Fruit fly (Drosophila melanogaster): ENCODE data around the gene CG32603.

Gene CG32603

DNA sequence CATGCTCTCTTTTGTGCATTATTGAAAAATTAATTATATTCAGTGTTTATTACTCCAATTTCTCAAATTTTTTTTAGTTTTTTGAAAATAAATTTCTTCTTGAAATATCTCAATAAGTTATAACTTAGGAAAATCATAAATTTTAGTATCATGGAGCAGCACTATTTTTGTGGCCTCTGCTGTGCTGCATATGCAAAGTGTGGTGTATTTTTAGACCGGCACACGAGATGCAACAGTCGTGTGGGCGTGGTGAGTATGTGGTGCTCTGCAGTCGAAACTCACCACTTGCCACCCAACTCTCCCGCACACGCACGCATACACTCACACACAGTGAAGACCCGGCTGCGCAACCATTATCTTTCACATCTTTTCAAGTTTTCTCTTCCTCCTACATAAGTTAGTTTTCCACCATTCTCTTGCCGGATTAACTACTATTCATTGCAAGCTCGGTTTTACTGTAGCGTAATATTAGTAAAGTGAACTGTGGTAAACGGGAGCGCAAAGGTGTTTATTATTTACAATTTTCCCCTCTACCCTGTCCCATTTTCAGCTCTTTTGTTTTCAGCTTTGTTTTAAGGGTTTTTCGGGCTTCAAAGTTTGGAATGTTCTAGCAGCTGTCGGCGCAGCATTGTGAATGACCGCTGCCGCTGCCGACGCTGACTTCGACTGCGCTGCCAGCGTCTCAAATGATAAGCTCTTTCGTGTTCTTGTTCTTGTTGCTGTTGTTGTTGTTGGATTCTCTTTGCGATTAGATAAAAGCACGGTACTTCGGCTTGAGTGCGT is 24.3 kb downstream of the CG32603 start (continued):
- TF ChIP-seq CG11093 (GFP tag; IDR thresholded peaks at IDR 0.05): no peak; the same call in 2 of the 3 replicates

DNA sequence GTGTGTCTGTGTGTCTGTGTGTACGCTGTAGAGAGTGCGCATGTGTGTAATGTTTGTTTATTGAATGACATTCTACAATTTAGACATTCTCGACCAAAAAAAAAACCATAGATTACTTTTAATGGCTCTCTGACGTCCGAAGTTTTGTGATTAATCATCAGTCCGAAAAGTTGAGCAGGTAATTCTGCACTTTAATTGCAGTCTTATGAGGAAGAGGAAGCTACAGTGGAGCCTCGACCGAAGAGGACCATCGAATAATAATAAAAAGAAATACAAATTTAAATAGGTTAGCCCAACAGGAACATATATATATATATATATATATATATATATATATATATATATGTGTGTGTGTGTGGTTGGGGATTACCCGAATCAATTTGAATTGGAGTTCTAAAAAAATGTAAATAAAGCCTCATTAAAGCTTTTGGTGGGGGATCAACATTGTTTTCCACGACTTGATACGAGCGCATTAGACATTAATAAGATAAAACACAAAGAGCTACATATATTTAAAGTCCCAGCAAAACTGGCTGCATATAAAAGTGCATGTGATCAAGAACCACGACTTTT is 24.9 kb downstream of the CG32603 start:
- TF ChIP-seq sqz (GFP tag; optimal IDR thresholded peaks at IDR 0.05) (peak; percentile 68), CG3281 (GFP tag; optimal IDR thresholded peaks at IDR 0.05) (peak; percentile 6), HLH3B (GFP tag; IDR thresholded peaks at IDR 0.05) (no peak), Meics (GFP tag; optimal IDR thresholded peaks at IDR 0.05) (no peak), Camta (GFP tag; optimal IDR thresholded peaks at IDR 0.05) (no peak), CG11456 (GFP tag; IDR thresholded peaks at IDR 0.05) (no peak), zfh1 (GFP tag; IDR thresholded peaks at IDR 0.05) (no peak), CG6813 (GFP tag; optimal IDR thresholded peaks at IDR 0.05) (no peak), CG4282 (GFP tag; optimal IDR thresholded peaks at IDR 0.05) (no peak), CG14441 (GFP tag; IDR thresholded peaks at IDR 0.05) (no peak), CG14860 (GFP tag; IDR thresholded peaks at IDR 0.05; ENCODE audit: partially characterized antibody) (no peak), en (GFP tag; optimal IDR thresholded peaks at IDR 0.05) (no peak), Abd-B (GFP tag; optimal IDR thresholded peaks at IDR 0.05) (no peak), CG4328 (GFP tag; optimal IDR thresholded peaks at IDR 0.05) (no peak), Hey (tag; optimal IDR thresholded peaks at IDR 0.05) (no peak), eve (GFP tag; optimal IDR thresholded peaks at IDR 0.05) (peak in 1 of 2 experiments; percentile 34), amos (GFP tag; IDR thresholded peaks at IDR 0.05; ENCODE audit: partially characterized antibody) (no peak), grau (tag; optimal IDR thresholded peaks at IDR 0.05) (peak; percentile 46), unpg (GFP tag; optimal IDR thresholded peaks at IDR 0.05) (no peak), CG11093 (GFP tag; IDR thresholded peaks at IDR 0.05) (no peak), ham (GFP tag; IDR thresholded peaks at IDR 0.05) (no peak), gem (tag; optimal IDR thresholded peaks at IDR 0.05) (peak; percentile 6), unc-4 (GFP tag; IDR thresholded peaks at IDR 0.05; ENCODE audit: partially characterized antibody) (no peak), Drgx (GFP tag; IDR thresholded peaks at IDR 0.05) (no peak), phol (tag; optimal IDR thresholded peaks at IDR 0.05) (no peak), sd (tag; optimal IDR thresholded peaks at IDR 0.05) (peak; percentile 69), exex (tag; optimal IDR thresholded peaks at IDR 0.05) (peak; percentile 16), tup (GFP tag; optimal IDR thresholded peaks at IDR 0.05) (no peak), CG4730 (GFP tag; IDR thresholded peaks at IDR 0.05) (no peak), CG12299 (tag; optimal IDR thresholded peaks at IDR 0.05) (no peak), CG10431 (GFP tag; optimal IDR thresholded peaks at IDR 0.05) (no peak), sens (GFP tag) (peak; percentile 78), Ssrp (tag; optimal IDR thresholded peaks at IDR 0.05) (peak; percentile 21), CG1603 (tag; optimal IDR thresholded peaks at IDR 0.05) (no peak), CG31365 (tag; optimal IDR thresholded peaks at IDR 0.05) (no peak), CG12071 (GFP tag; optimal IDR thresholded peaks at IDR 0.05) (no peak), Dp (GFP tag; optimal IDR thresholded peaks at IDR 0.05) (no peak), Med (GFP tag) (peak; percentile 69), dysf (GFP tag; IDR thresholded peaks at IDR 0.05) (no peak), CG12659 (GFP tag; optimal IDR thresholded peaks at IDR 0.05) (no peak), CG32772 (GFP tag; IDR thresholded peaks at IDR 0.05) (no peak), pros (GFP tag; optimal IDR thresholded peaks at IDR 0.05) (no peak), TFAM (GFP tag; optimal IDR thresholded peaks at IDR 0.05) (no peak), CG8281 (tag; optimal IDR thresholded peaks at IDR 0.05) (peak; percentile 0), Sry-β (GFP tag; optimal IDR thresholded peaks at IDR 0.05) (no peak), dan (GFP tag; IDR thresholded peaks at IDR 0.05) (no peak)
